Worm (Caenorhabditis elegans) whole organism, L4/young adult: ENCODE measurements around the gene srd-68.
"Not testable (repeated sequence)": the region's sequence is repeated elsewhere in the genome, so short reads cannot be mapped to it uniquely, and the experiment has no call there.

ENCODE experiments used
- W03F9.2 ChIP-seq: fragments of 150-350 bp; optimal IDR thresholded peaks from 2 replicates; lab custom pipeline; 2014; ENCODE audit warnings: missing biosample characterization, missing genetic modification characterization
- dao-5 ChIP-seq: sonication (generic microtip); optimal IDR thresholded peaks from 2 replicates; lab custom pipeline; 2016; ENCODE audit warnings: missing genotype, missing genetic modification characterization, moderate library complexity, missing compliant biosample characterization
- him-1 ChIP-seq: sonication (generic microtip); optimal IDR thresholded peaks from 2 replicates; lab custom pipeline; 2016; ENCODE audit warnings: missing genotype, missing genetic modification reagents, missing genetic modification characterization, missing compliant biosample characterization

Gene srd-68

ce11 chrV:16902726-16903125 lies at the start of gene srd-68:
TSS of gene srd-68 (minus strand) at chrV:16902826.
- TF ChIP-seq W03F9.2 (tag; lab: Kevin White, UChicago) (no peak), dao-5 (no peak)

ce11 chrV:16951504-16951903 lies 48.9 kb upstream of the srd-68 start, which contains the start of gene clec-238:
TSS of gene clec-238 (plus strand) at chrV:16951804.
- TF ChIP-seq W03F9.2 (tag; lab: Kevin White, UChicago) (no peak), dao-5 (no peak), him-1 (no peak)

- TF ChIP-seq him-1, result no peak
- no peak for TF ChIP-seq dao-5
- no peak for TF ChIP-seq W03F9.2 (tag; lab: Kevin White, UChicago)
Measured at ce11 chrV:16950036-16950435, 47.4 kb upstream of the srd-68 start.

ce11 chrV:16949609-16950008 lies 47.0 kb upstream of the srd-68 start, which contains the start of gene fbxa-111:
TSS of gene fbxa-111 (minus strand) at chrV:16949709.
- not testable (repeated sequence) for TF ChIP-seq W03F9.2 (tag; lab: Kevin White, UChicago); him-1; dao-5

- not testable (repeated sequence) for TF ChIP-seq him-1; dao-5; W03F9.2 (tag; lab: Kevin White, UChicago)
Measured at ce11 chrV:16948011-16948410, 45.4 kb upstream of the srd-68 start, which contains the start of gene fbxa-112. TSS of gene fbxa-112 (minus strand) at chrV:16948111.

- not testable (repeated sequence) for TF ChIP-seq dao-5; W03F9.2 (tag; lab: Kevin White, UChicago); him-1
Measured at ce11 chrV:16938731-16939130, 36.1 kb upstream of the srd-68 start, which contains the start of gene fbxa-148. TSS of gene fbxa-148 (plus strand) at chrV:16939031.

- TF ChIP-seq him-1 (no peak), dao-5 (no peak), W03F9.2 (tag; lab: Kevin White, UChicago) (no peak)
Measured at ce11 chrV:16927345-16927744, 24.7 kb upstream of the srd-68 start, which contains the start of gene Y102A5C.36. TSS of gene Y102A5C.36 (minus strand) at chrV:16927445.

- no peak for TF ChIP-seq dao-5
- TF ChIP-seq W03F9.2 (tag; lab: Kevin White, UChicago), result no peak
- no peak for TF ChIP-seq him-1
Measured at ce11 chrV:16921952-16922351, 19.3 kb upstream of the srd-68 start, which contains the start of gene Y102A5C.4. TSS of gene Y102A5C.4 (plus strand) at chrV:16922252.

ce11 chrV:16919675-16920074 lies 17.0 kb upstream of the srd-68 start:
- TF ChIP-seq dao-5 (no peak), W03F9.2 (tag; lab: Kevin White, UChicago) (no peak), him-1 (no peak)

ce11 chrV:16918378-16918777 lies 15.8 kb upstream of the srd-68 start, which contains the start of the genes fbxa-206 and Y102A5C.2:
TSS of gene fbxa-206 (minus strand) at chrV:16918478.
TSS of gene Y102A5C.2 (plus strand) at chrV:16918731.
- no peak for TF ChIP-seq him-1
- no peak for TF ChIP-seq dao-5
- TF ChIP-seq W03F9.2 (tag; lab: Kevin White, UChicago), result no peak

ce11 chrV:16916079-16916478 lies 13.5 kb upstream of the srd-68 start, which contains the start of gene F09C6.10:
TSS of gene F09C6.10 (minus strand) at chrV:16916179.
- TF ChIP-seq him-1 (no peak), W03F9.2 (tag; lab: Kevin White, UChicago) (no peak), dao-5 (no peak)

ce11 chrV:16911934-16912333 lies 9.3 kb upstream of the srd-68 start, which contains the start of gene nhr-116:
TSS of gene nhr-116 (plus strand) at chrV:16912234.
- TF ChIP-seq dao-5 (no peak), W03F9.2 (tag; lab: Kevin White, UChicago) (no peak), him-1 (no peak)

- no peak for TF ChIP-seq him-1
- TF ChIP-seq dao-5, result no peak
- no peak for TF ChIP-seq W03F9.2 (tag; lab: Kevin White, UChicago)
Measured at ce11 chrV:16911294-16911693, 8.7 kb upstream of the srd-68 start.

- no peak for TF ChIP-seq him-1
- TF ChIP-seq dao-5, result no peak
- no peak for TF ChIP-seq W03F9.2 (tag; lab: Kevin White, UChicago)
Measured at ce11 chrV:16910864-16911263, 8.2 kb upstream of the srd-68 start.

- TF ChIP-seq W03F9.2 (tag; lab: Kevin White, UChicago) (no peak), dao-5 (no peak), him-1 (no peak)
Measured at ce11 chrV:16909871-16910270, 7.2 kb upstream of the srd-68 start, which contains the start of gene F09C6.16. TSS of gene F09C6.16 (minus strand) at chrV:16909971.
